Fruit fly (Drosophila melanogaster): ENCODE results near the gene fabp.

fabp gene

DNA sequence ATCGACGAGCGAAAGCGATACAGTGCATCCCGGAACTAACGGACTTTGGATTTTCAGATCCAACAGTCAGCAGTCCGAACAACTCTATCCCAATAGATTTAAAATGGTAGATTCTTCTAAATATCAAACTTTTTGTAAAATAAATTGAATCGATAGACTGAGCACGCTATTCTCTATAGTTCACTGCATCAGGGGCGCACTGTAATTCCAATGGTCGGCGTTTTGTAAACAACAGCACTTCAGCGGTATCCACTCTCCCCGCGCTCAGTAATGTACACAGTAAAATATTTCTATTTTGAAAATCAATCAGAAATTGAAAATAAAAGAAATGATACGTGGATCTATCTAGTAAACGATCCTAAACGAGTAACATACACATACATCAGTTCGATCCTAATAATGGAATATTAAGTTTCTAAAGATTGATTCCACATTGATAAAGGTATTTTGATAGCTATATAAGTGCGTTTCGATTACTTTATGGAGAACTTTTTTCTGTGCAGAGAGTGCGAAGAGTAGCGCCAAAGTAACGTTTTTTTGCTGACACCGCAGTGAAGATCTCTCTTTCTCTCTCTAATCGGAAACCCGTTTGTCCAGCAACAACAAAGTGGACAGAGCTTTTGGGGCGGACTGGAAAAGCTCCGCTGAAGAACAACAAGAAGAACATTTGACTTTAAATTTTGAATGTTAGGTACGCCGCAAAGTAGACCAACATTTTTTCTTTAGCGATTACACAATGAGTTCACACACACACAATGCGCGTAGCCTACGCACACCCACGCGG, 4.3 kb downstream of the fabp start (continued):
- TF ChIP-seq CG11247 (GFP tag; IDR thresholded peaks at IDR 0.05) (peak; percentile 93), fd96Cb (tag; optimal IDR thresholded peaks at IDR 0.05) (peak; percentile 89), ttk (GFP tag; IDR thresholded peaks at IDR 0.05) (peak; percentile 94), CG31365 (tag; optimal IDR thresholded peaks at IDR 0.05) (peak; percentile 77), D19B (GFP tag; optimal IDR thresholded peaks at IDR 0.05) (peak; percentile 76), CG10654 (GFP tag; optimal IDR thresholded peaks at IDR 0.05) (peak; percentile 92), slbo (GFP tag; IDR thresholded peaks at IDR 0.05) (peak; percentile 96), NFAT (GFP tag; IDR thresholded peaks at IDR 0.05) (peak; percentile 97), Blimp-1 (GFP tag; optimal IDR thresholded peaks at IDR 0.05) (peak; percentile 91), lov (optimal IDR thresholded peaks at IDR 0.05) (no peak), lov (GFP tag; IDR thresholded peaks at IDR 0.05) (peak; percentile 91), E2f2 (GFP tag; IDR thresholded peaks at IDR 0.05) (peak; percentile 56), eyg (GFP tag; optimal IDR thresholded peaks at IDR 0.05) (peak; percentile 93), Hmr (GFP tag; optimal IDR thresholded peaks at IDR 0.05) (peak; percentile 91), danr (GFP tag; IDR thresholded peaks at IDR 0.05) (peak; percentile 82), jing (GFP tag; optimal IDR thresholded peaks at IDR 0.05) (peak; percentile 75), CG10543 (GFP tag; optimal IDR thresholded peaks at IDR 0.05) (peak; percentile 97), Dip3 (GFP tag; optimal IDR thresholded peaks at IDR 0.05) (peak; percentile 88), CG4707 (GFP tag; optimal IDR thresholded peaks at IDR 0.05) (peak; percentile 60), al (GFP tag; IDR thresholded peaks at IDR 0.05) (peak; percentile 92), Doc3 (GFP tag; IDR thresholded peaks at IDR 0.05; ENCODE audit: partially characterized antibody) (no peak), CG6813 (GFP tag; optimal IDR thresholded peaks at IDR 0.05) (peak; percentile 91), zfh2 (GFP tag; optimal IDR thresholded peaks at IDR 0.05) (peak; percentile 90), CG10147 (GFP tag; optimal IDR thresholded peaks at IDR 0.05) (peak; percentile 90), rib (GFP tag; IDR thresholded peaks at IDR 0.05) (peak; percentile 92), CG10267 (tag; optimal IDR thresholded peaks at IDR 0.05) (peak; percentile 88), GATAe (GFP tag; conservative IDR thresholded peaks at IDR 0.05) (peak; percentile 69), CG16779 (GFP tag; IDR thresholded peaks at IDR 0.05) (peak; percentile 94), CG33557 (GFP tag; optimal IDR thresholded peaks at IDR 0.05) (peak; percentile 18), sug (tag; optimal IDR thresholded peaks at IDR 0.05) (peak; percentile 81), CG13424 (tag; optimal IDR thresholded peaks at IDR 0.05) (peak; percentile 85), z (GFP tag; IDR thresholded peaks at IDR 0.05) (peak; percentile 52; the same call in 1 of the 3 replicates), ems (GFP tag; optimal IDR thresholded peaks at IDR 0.05) (peak; percentile 94), Poxn (GFP tag; IDR thresholded peaks at IDR 0.05) (peak; percentile 80), oc (tag; optimal IDR thresholded peaks at IDR 0.05) (peak; percentile 85), wek (GFP tag; optimal IDR thresholded peaks at IDR 0.05) (peak; percentile 50), Abd-B (GFP tag; optimal IDR thresholded peaks at IDR 0.05) (peak; percentile 89), onecut (GFP tag; IDR thresholded peaks at IDR 0.05) (peak; percentile 90), Fer3 (tag; optimal IDR thresholded peaks at IDR 0.05) (peak; percentile 94), caup (GFP tag; optimal IDR thresholded peaks at IDR 0.05; ENCODE audit: severe bottlenecking) (peak; percentile 90), CG6791 (GFP tag; IDR thresholded peaks at IDR 0.05; ENCODE audit: partially characterized antibody) (no peak), chif (GFP tag; optimal IDR thresholded peaks at IDR 0.05) (peak; percentile 81 to 96), CG15011 (GFP tag; optimal IDR thresholded peaks at IDR 0.05) (peak; percentile 90), slp2 (GFP tag; optimal IDR thresholded peaks at IDR 0.05) (peak; percentile 87), D (optimal IDR thresholded peaks at IDR 0.05) (no peak), D (GFP tag; optimal IDR thresholded peaks at IDR 0.05) (peak; percentile 81), CG15696 (tag; optimal IDR thresholded peaks at IDR 0.05) (peak; percentile 64), CrebB (tag; optimal IDR thresholded peaks at IDR 0.05) (peak; percentile 84), seq (GFP tag; IDR thresholded peaks at IDR 0.05) (peak; percentile 78)
